Worm (Caenorhabditis elegans): ENCODE results near the gene ZC196.8.
A peak's percentile ranks its signal among the peaks of the same experiment; 100 is the strongest.
"Not testable (repeated sequence)": the region's sequence is repeated elsewhere in the genome, so short reads cannot be mapped to it uniquely, and the experiment has no call there.

Gene ZC196.8

ce11 chrV:8722160-8722559, at the start of gene ZC196.8:
TSS of gene ZC196.8 (minus strand) at chrV:8722260.
- TF ChIP-seq B0261.1 (tag; optimal IDR thresholded peaks at IDR 0.05); lsy-27 (tag; optimal IDR thresholded peaks at IDR 0.05; ENCODE audit: borderline replicate concordance, insufficient read depth); rcor-1 (GFP tag; IDR thresholded peaks at IDR 0.05): not testable (repeated sequence)

- no peak for TF ChIP-seq lin-54 (GFP tag; optimal IDR thresholded peaks at IDR 0.05)
- TF ChIP-seq hmg-20 (GFP tag; IDR thresholded peaks at IDR 0.05): no peak
- TF ChIP-seq repo-1 (tag; optimal IDR thresholded peaks at IDR 0.05): no peak
- TF ChIP-seq ztf-26 (tag; optimal IDR thresholded peaks at IDR 0.05): no peak
- no peak for TF ChIP-seq akir-1 (GFP tag; optimal IDR thresholded peaks at IDR 0.05)
- no peak for TF ChIP-seq atf-7 (tag; optimal IDR thresholded peaks at IDR 0.05)
- no peak for TF ChIP-seq unc-130 (GFP tag; optimal IDR thresholded peaks at IDR 0.05)
- no peak for TF ChIP-seq rcor-1 (GFP tag; IDR thresholded peaks at IDR 0.05)
- TF ChIP-seq zfh-2 (GFP tag; conservative IDR thresholded peaks at IDR 0.05): no peak
- no peak for TF ChIP-seq unc-62 (GFP tag; optimal IDR thresholded peaks at IDR 0.05)
- no peak for TF ChIP-seq cebp-2 (GFP tag; IDR thresholded peaks at IDR 0.05)
- TF ChIP-seq ceh-27 (GFP tag; optimal IDR thresholded peaks at IDR 0.05): no peak
- TF ChIP-seq C06A6.2 (GFP tag; conservative IDR thresholded peaks at IDR 0.05): no peak
- TF ChIP-seq lin-26 (GFP tag; IDR thresholded peaks at IDR 0.05): no peak
- TF ChIP-seq T07F8.4 (tag; optimal IDR thresholded peaks at IDR 0.05): no peak
- no peak for TF ChIP-seq lin-40 (tag; optimal IDR thresholded peaks at IDR 0.05)
- no peak for TF ChIP-seq F37B4.10 (GFP tag; IDR thresholded peaks at IDR 0.05)
- no peak for TF ChIP-seq hrde-1 (tag; optimal IDR thresholded peaks at IDR 0.05; ENCODE audit: borderline replicate concordance)
- TF ChIP-seq cebp-1 (GFP tag; IDR thresholded peaks at IDR 0.05): no peak
- TF ChIP-seq cebp-1 (tag; optimal IDR thresholded peaks at IDR 0.05): no peak
Measured at ce11 chrV:8771599-8771998, 49.5 kb upstream of the ZC196.8 start, which contains the start of gene srx-115. TSS of gene srx-115 (plus strand) at chrV:8771899.

ce11 chrV:8769154-8769553, 47.1 kb upstream of the ZC196.8 start:
- TF ChIP-seq aptf-3 (GFP tag; IDR thresholded peaks at IDR 0.05): no peak
- no peak for TF ChIP-seq ztf-3 (GFP tag; optimal IDR thresholded peaks at IDR 0.05)
- TF ChIP-seq ztf-25 (GFP tag; IDR thresholded peaks at IDR 0.05): no peak
- TF ChIP-seq zim-3 (tag; optimal IDR thresholded peaks at IDR 0.05): no peak
- peak; percentile 72 for TF ChIP-seq nhr-80 (tag; optimal IDR thresholded peaks at IDR 0.05)
- no peak for TF ChIP-seq sdz-38 (tag; optimal IDR thresholded peaks at IDR 0.05)
- peak; percentile 84 for TF ChIP-seq ets-4 (GFP tag; optimal IDR thresholded peaks at IDR 0.05)
- peak; percentile 59 for TF ChIP-seq atf-7 (tag; optimal IDR thresholded peaks at IDR 0.05)
- TF ChIP-seq cebp-1 (GFP tag; IDR thresholded peaks at IDR 0.05): no peak
- TF ChIP-seq cebp-1 (tag; optimal IDR thresholded peaks at IDR 0.05): peak; percentile 72
- peak; percentile 68 for TF ChIP-seq ztf-22 (GFP tag; optimal IDR thresholded peaks at IDR 0.05)
- TF ChIP-seq attf-6 (GFP tag; IDR thresholded peaks at IDR 0.05): no peak
- peak; percentile 1 for TF ChIP-seq tbp1 (GFP tag; optimal IDR thresholded peaks at IDR 0.05)
- TF ChIP-seq let-607 (tag; optimal IDR thresholded peaks at IDR 0.05): peak; percentile 35 to 86
- TF ChIP-seq hlh-12 (tag; optimal IDR thresholded peaks at IDR 0.05): no peak
- TF ChIP-seq lag-1 (GFP tag; IDR thresholded peaks at IDR 0.05): no peak
- TF ChIP-seq tlf-1 (GFP tag; optimal IDR thresholded peaks at IDR 0.05): peak; percentile 6
- no peak for TF ChIP-seq B0261.1 (tag; optimal IDR thresholded peaks at IDR 0.05)
- no peak for TF ChIP-seq bed-2 (GFP tag; IDR thresholded peaks at IDR 0.05)
- no peak for TF ChIP-seq bed-1 (GFP tag; IDR thresholded peaks at IDR 0.05)
- TF ChIP-seq egl-44 (GFP tag; IDR thresholded peaks at IDR 0.05): no peak
- no peak for TF ChIP-seq madf-3 (GFP tag; IDR thresholded peaks at IDR 0.05)
